Fruit fly (Drosophila melanogaster) whole organism: ENCODE data around the gene CG45491.
"Not testable (repeated sequence)": the region's sequence is repeated elsewhere in the genome, so short reads cannot be mapped to it uniquely, and the experiment has no call there.

Experiments used
- CG8478 ChIP-seq: fragments of >200 bp; optimal IDR thresholded peaks from 2 replicates; lab custom pipeline; 2018; ENCODE audit warnings: inconsistent platforms
- Dll ChIP-seq: fragments of >200 bp; optimal IDR thresholded peaks from 2 replicates; lab custom pipeline; 2017
- EcR ChIP-seq, 2 experiments: fragments of >200 bp; optimal IDR thresholded peaks; 2 replicates each; lab custom pipeline; 2017; ENCODE audit warnings: missing biosample characterization in 2 of 2, missing genetic modification characterization in 2 of 2, missing genetic modification reagents in 2 of 2
- pan ChIP-seq: fragments of >200 bp; optimal IDR thresholded peaks from 2 replicates; lab custom pipeline; 2017
- psq ChIP-seq: fragments of >200 bp; optimal IDR thresholded peaks from 2 replicates; lab custom pipeline; 2017
- usp ChIP-seq: fragments of >200 bp; optimal IDR thresholded peaks from 2 replicates; lab custom pipeline; 2017; ENCODE audit warnings: missing biosample characterization, missing genetic modification characterization, mixed read lengths

CG45491 gene

DNA sequence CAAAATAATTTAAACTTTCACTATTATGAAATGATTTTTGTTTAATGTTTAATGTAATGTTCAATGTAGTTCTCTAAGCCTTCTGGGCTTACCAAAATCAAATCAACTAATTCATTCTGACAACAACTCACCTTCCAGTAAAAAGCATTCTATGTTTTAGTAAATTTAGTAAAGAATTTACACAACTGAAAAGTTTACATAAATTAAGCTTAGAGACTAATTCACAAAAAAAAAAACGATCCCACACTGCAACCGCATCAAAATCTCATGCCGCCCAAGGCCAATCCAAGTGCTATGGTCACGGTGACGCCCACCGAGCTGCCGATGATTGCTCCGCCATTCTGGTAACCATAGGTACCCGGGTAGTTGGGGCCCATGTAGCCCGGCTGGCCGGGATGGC lies at the start of gene CG45491:
CG45491 (minus strand) TSS at position 101 of the 400 bp plus-strand sequence.
- TF ChIP-seq psq (lab: Kevin White, UChicago); Dll (lab: Kevin White, UChicago); usp (GFP tag; lab: Kevin White, UChicago): not testable (repeated sequence)

DNA sequence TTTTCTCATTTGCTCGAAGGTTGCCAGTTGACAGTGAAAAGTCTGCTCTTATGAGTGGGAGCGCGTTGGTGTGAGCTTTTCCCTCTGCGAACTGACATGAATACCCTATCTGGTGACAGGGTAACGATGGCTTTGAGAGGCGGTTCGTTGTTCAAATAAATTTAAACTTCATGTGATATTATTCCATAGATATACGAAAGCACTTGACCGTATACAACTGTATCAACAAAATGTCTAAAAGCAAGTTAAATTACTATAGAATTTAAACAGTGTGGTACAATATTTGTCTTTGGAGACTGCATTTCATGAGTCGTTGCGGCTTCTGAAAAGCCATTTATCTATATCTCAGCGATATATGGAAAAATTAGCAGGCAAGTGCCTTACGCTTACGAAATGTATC lies 25.4 kb upstream of the CG45491 start:
- no peak for TF ChIP-seq CG8478
- no peak for TF ChIP-seq usp (GFP tag; lab: Kevin White, UChicago)
- TF ChIP-seq psq (lab: Kevin White, UChicago) = no peak
- TF ChIP-seq Dll (lab: Kevin White, UChicago) = no peak
- no peak for TF ChIP-seq pan (lab: Kevin White, UChicago)
- TF ChIP-seq EcR (GFP tag; optimal IDR thresholded peaks at IDR 0.05; lab: Kevin White, UChicago) = no peak

DNA sequence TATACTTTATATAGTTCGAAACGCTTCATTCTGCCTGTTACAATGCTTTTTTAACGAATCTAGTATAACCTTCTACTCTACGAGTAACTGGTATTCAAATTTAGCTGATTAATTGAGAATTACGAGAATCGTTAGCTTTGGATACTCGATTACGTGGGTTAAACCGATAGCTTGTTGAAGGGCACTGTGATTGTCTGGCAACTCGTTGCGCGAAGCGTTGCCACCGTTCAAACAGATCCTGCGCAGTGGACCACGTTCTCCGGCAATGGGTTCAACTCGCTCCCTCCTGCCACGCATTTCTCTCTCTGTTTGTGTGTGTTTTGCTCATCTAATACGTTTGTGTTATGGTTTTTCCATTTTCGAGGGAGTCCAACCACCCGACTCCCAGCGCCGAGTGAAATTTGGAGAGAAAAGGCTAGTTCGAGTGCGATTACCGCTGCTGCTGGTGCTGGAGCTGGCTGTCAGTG lies 22.1 kb upstream of the CG45491 start, which contains the start of gene Nep3:
Nep3 (plus strand) TSS at position 417 of the 467 bp plus-strand sequence.
- TF ChIP-seq CG8478 (no peak), psq (lab: Kevin White, UChicago) (no peak), Dll (lab: Kevin White, UChicago) (no peak), usp (GFP tag; lab: Kevin White, UChicago) (no peak), pan (lab: Kevin White, UChicago) (no peak), EcR (GFP tag; optimal IDR thresholded peaks at IDR 0.05; lab: Kevin White, UChicago) (no peak)

DNA sequence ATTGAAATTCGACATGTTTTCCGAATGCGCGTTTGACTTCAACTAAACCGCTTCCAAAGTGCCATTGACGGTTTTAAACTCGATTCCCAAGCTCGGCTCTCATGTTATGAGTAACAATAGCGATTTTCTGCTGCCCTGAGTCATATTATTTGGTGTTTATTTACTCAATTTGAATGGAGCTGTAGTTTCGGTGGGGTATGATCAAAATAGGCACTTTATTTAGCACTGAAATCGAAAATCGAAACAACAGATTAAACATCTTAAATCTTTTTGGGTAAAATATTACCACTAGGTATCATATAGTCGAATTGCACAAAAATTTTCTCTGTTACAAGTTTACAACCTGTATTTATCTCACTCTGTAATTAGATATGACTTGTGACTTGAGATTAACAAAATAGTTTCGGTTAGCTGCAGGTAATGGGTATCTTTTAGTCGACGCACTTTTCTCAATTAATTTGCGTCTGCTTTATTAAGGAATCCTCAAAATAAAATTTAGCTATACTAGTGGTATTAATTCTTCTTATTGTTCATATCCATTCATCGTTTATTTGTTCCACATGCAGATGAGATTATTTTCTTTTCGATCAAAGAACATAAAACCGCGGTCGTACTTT lies 20.7 kb upstream of the CG45491 start, which contains the start of gene CG12655:
CG12655 (minus strand) TSS at position 51 of the 617 bp plus-strand sequence.
- TF ChIP-seq pan (lab: Kevin White, UChicago) (no peak), Dll (lab: Kevin White, UChicago) (no peak), usp (GFP tag; lab: Kevin White, UChicago) (no peak), psq (lab: Kevin White, UChicago) (no peak), CG8478 (no peak), EcR (GFP tag; optimal IDR thresholded peaks at IDR 0.05; lab: Kevin White, UChicago) (no peak)

DNA sequence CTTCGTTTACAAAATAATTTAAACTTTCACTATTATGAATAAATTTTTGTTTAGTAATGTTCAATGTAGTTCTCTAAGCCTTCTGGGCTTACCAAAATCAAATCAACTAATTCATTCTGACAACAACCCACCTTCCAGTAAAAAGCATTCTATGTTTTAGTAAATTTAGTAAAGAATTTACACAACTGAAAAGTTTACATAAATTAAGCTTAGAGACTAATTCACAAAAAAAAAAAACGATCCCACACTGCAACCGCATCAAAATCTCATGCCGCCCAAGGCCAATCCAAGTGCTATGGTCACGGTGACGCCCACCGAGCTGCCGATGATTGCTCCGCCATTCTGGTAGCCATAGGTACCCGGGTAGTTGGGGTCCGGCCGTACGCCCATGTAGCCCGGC lies 19.4 kb upstream of the CG45491 start, which contains the start of gene CG43784:
CG43784 (minus strand) TSS at position 101 of the 400 bp plus-strand sequence.
- TF ChIP-seq Dll (lab: Kevin White, UChicago); usp (GFP tag; lab: Kevin White, UChicago); pan (lab: Kevin White, UChicago): not testable (repeated sequence)

DNA sequence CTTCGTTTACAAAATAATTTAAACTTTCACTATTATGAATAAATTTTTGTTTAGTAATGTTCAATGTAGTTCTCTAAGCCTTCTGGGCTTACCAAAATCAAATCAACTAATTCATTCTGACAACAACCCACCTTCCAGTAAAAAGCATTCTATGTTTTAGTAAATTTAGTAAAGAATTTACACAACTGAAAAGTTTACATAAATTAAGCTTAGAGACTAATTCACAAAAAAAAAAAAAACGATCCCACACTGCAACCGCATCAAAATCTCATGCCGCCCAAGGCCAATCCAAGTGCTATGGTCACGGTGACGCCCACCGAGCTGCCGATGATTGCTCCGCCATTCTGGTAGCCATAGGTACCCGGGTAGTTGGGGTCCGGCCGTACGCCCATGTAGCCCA lies 14.7 kb upstream of the CG45491 start, which contains the start of gene CG45494:
CG45494 (minus strand) TSS at position 101 of the 400 bp plus-strand sequence.
- not testable (repeated sequence) for TF ChIP-seq psq (lab: Kevin White, UChicago); CG8478; EcR (GFP tag; optimal IDR thresholded peaks at IDR 0.05; lab: Kevin White, UChicago)

DNA sequence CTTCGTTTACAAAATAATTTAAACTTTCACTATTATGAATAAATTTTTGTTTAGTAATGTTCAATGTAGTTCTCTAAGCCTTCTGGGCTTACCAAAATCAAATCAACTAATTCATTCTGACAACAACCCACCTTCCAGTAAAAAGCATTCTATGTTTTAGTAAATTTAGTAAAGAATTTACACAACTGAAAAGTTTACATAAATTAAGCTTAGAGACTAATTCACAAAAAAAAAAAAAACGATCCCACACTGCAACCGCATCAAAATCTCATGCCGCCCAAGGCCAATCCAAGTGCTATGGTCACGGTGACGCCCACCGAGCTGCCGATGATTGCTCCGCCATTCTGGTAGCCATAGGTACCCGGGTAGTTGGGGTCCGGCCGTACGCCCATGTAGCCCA lies 10.0 kb upstream of the CG45491 start, which contains the start of gene CG45493:
CG45493 (minus strand) TSS at position 101 of the 400 bp plus-strand sequence.
- not testable (repeated sequence) for TF ChIP-seq Dll (lab: Kevin White, UChicago); usp (GFP tag; lab: Kevin White, UChicago); psq (lab: Kevin White, UChicago)

DNA sequence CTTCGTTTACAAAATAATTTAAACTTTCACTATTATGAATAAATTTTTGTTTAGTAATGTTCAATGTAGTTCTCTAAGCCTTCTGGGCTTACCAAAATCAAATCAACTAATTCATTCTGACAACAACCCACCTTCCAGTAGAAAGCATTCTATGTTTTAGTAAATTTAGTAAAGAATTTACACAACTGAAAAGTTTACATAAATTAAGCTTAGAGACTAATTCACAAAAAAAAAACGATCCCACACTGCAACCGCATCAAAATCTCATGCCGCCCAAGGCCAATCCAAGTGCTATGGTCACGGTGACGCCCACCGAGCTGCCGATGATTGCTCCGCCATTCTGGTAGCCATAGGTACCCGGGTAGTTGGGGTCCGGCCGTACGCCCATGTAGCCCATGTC lies 5.3 kb upstream of the CG45491 start, which contains the start of gene CG45492:
CG45492 (minus strand) TSS at position 101 of the 400 bp plus-strand sequence.
- TF ChIP-seq EcR (GFP tag; optimal IDR thresholded peaks at IDR 0.05; lab: Kevin White, UChicago); Dll (lab: Kevin White, UChicago); pan (lab: Kevin White, UChicago): not testable (repeated sequence)

DNA sequence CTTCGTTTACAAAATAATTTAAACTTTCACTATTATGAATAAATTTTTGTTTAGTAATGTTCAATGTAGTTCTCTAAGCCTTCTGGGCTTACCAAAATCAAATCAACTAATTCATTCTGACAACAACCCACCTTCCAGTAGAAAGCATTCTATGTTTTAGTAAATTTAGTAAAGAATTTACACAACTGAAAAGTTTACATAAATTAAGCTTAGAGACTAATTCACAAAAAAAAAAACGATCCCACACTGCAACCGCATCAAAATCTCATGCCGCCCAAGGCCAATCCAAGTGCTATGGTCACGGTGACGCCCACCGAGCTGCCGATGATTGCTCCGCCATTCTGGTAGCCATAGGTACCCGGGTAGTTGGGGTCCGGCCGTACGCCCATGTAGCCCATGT lies 4.6 kb downstream of the CG45491 start, which contains the start of gene CG45490:
CG45490 (minus strand) TSS at position 101 of the 400 bp plus-strand sequence.
- TF ChIP-seq psq (lab: Kevin White, UChicago); usp (GFP tag; lab: Kevin White, UChicago); Dll (lab: Kevin White, UChicago): not testable (repeated sequence)

DNA sequence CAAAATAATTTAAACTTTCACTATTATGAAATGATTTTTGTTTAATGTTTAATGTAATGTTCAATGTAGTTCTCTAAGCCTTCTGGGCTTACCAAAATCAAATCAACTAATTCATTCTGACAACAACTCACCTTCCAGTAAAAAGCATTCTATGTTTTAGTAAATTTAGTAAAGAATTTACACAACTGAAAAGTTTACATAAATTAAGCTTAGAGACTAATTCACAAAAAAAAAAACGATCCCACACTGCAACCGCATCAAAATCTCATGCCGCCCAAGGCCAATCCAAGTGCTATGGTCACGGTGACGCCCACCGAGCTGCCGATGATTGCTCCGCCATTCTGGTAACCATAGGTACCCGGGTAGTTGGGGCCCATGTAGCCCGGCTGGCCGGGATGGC lies 9.7 kb downstream of the CG45491 start, which contains the start of gene CG45489:
CG45489 (minus strand) TSS at position 101 of the 400 bp plus-strand sequence.
- TF ChIP-seq CG8478; EcR (GFP tag; optimal IDR thresholded peaks at IDR 0.05; lab: Kevin White, UChicago); usp (GFP tag; lab: Kevin White, UChicago): not testable (repeated sequence)

DNA sequence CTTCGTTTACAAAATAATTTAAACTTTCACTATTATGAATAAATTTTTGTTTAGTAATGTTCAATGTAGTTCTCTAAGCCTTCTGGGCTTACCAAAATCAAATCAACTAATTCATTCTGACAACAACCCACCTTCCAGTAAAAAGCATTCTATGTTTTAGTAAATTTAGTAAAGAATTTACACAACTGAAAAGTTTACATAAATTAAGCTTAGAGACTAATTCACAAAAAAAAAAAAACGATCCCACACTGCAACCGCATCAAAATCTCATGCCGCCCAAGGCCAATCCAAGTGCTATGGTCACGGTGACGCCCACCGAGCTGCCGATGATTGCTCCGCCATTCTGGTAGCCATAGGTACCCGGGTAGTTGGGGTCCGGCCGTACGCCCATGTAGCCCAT lies 18.5 kb downstream of the CG45491 start, which contains the start of gene CG45488:
CG45488 (minus strand) TSS at position 101 of the 400 bp plus-strand sequence.
- TF ChIP-seq psq (lab: Kevin White, UChicago); EcR (GFP tag; optimal IDR thresholded peaks at IDR 0.05; lab: Kevin White, UChicago); CG8478: not testable (repeated sequence)

DNA sequence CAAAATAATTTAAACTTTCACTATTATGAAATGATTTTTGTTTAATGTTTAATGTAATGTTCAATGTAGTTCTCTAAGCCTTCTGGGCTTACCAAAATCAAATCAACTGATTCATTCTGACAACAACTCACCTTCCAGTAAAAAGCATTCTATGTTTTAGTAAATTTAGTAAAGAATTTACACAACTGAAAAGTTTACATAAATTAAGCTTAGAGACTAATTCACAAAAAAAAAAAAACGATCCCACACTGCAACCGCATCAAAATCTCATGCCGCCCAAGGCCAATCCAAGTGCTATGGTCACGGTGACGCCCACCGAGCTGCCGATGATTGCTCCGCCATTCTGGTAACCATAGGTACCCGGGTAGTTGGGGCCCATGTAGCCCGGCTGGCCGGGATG lies 23.6 kb downstream of the CG45491 start, which contains the start of gene CG45487:
CG45487 (minus strand) TSS at position 101 of the 400 bp plus-strand sequence.
- not testable (repeated sequence) for TF ChIP-seq psq (lab: Kevin White, UChicago); EcR (GFP tag; optimal IDR thresholded peaks at IDR 0.05; lab: Kevin White, UChicago); pan (lab: Kevin White, UChicago)
